Fruit fly (Drosophila melanogaster): Measurements from ENCODE around the gene CG6236.

- no peak for TF ChIP-seq net (GFP tag; optimal IDR thresholded peaks at IDR 0.05)
- TF ChIP-seq CG8119 (GFP tag; IDR thresholded peaks at IDR 0.05), result no peak
- TF ChIP-seq Gug (GFP tag; IDR thresholded peaks at IDR 0.05), result no peak
- no peak for TF ChIP-seq Sox102F (GFP tag; optimal IDR thresholded peaks at IDR 0.05)
- TF ChIP-seq Lpt (GFP tag; optimal IDR thresholded peaks at IDR 0.05), result no peak
- no peak for TF ChIP-seq salr (GFP tag; optimal IDR thresholded peaks at IDR 0.05)
- no peak for TF ChIP-seq eg (GFP tag; IDR thresholded peaks at IDR 0.05)
- no peak for TF ChIP-seq vri (GFP tag; optimal IDR thresholded peaks at IDR 0.05)
- TF ChIP-seq acj6 (GFP tag; optimal IDR thresholded peaks at IDR 0.05), result no peak
These were observed 40.3 kb downstream of the CG6236 start for dm6 chr3R:15287763-15288162.
